Worm (Caenorhabditis elegans): ENCODE data around the gene T05C7.9.

ce11 chrIV:53539-53938, 25.5 kb upstream of the T05C7.9 start, which contains the start of gene T05C7.4:
- TF ChIP-seq pha-4 (tag; optimal IDR thresholded peaks at IDR 0.05) (no peak), dmd-4 (tag; optimal IDR thresholded peaks at IDR 0.05; ENCODE audit: borderline replicate concordance) (no peak), nfya-1 (tag; optimal IDR thresholded peaks at IDR 0.05) (no peak)
